Worm (Caenorhabditis elegans) whole organism, L4 larva: ENCODE measurements around the gene dnj-20.

Experiments used
- arid-1 ChIP-seq: fragments of 200-800 bp; sonication (Bioruptor generic); conservative IDR thresholded peaks from 2 replicates; pipeline ENCODE4 v1.3.6; 2022; ENCODE audit warnings: missing genetic modification reagents, missing genetic modification characterization, missing compliant biosample characterization
- madf-5 ChIP-seq, 2 experiments: fragments of 200-800 bp; sonication (Bioruptor generic); IDR thresholded peaks; 2 replicates each; pipeline ENCODE4 v1.3.6; 2022; ENCODE audit warnings: missing compliant biosample characterization in 2 of 2, missing genetic modification characterization in 2 of 2

ce11 chrII:9619402-9619862 lies 4.5 kb downstream of the dnj-20 start:
- TF ChIP-seq madf-5 (GFP tag; IDR thresholded peaks at IDR 0.05; lab: Robert Waterston, UW) (no peak), arid-1 (GFP tag; lab: Robert Waterston, UW) (no peak)
